Worm (Caenorhabditis elegans): Measurements from ENCODE around the gene F36D4.5.

DNA sequence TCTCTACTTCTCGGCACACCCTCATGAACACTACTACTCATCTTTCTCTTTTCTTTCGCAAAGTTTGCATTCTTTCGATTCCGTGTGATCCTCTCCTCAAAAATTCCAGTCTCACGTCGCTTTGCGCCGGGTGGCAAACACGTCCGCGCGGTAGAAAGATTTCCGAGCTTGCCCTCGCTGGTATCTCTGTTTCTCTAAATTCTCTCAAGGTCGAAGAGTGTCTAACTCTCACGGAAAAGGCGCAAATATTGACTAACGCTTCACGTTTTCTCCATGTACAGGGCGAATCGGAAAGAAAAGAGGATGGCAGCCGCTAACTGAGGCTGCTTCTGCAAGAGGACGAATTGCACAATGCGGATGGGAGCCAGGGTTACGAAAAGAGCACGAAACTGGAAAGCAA lies 2.9 kb downstream of the F36D4.5 start:
- TF ChIP-seq ama-1 (optimal IDR thresholded peaks at IDR 0.05) (no peak), B0310.2 (tag; optimal IDR thresholded peaks at IDR 0.05) (no peak), ceh-36 (tag; optimal IDR thresholded peaks at IDR 0.05) (no peak), hmg-4 (GFP tag; optimal IDR thresholded peaks at IDR 0.05) (peak; percentile 66), ceh-13 (GFP tag; optimal IDR thresholded peaks at IDR 0.05) (no peak)

Measured in whole organism, early embryonic.